Worm (Caenorhabditis elegans) whole organism, midembryonic: ENCODE data around the gene bath-42.

ENCODE experiments used
- cog-1 ChIP-seq: sonication (generic microtip); optimal IDR thresholded peaks from 2 replicates; lab custom pipeline; 2016; ENCODE audit warnings: missing genetic modification characterization, missing compliant biosample characterization
- flt-1 ChIP-seq: fragments of 200-800 bp; sonication (Bioruptor generic); IDR thresholded peaks from 2 replicates; pipeline ENCODE4 v1.3.6; 2022; ENCODE audit warnings: missing genetic modification characterization, missing compliant biosample characterization

ce11 chrIII:8199060-8199459, 35.9 kb upstream of the bath-42 start:
- TF ChIP-seq cog-1 (tag; lab: Kevin White, UChicago) (no peak), flt-1 (GFP tag; lab: Robert Waterston, UW) (no peak)
